Fruit fly (Drosophila melanogaster): ENCODE measurements around the gene Hsc70-4.

DNA sequence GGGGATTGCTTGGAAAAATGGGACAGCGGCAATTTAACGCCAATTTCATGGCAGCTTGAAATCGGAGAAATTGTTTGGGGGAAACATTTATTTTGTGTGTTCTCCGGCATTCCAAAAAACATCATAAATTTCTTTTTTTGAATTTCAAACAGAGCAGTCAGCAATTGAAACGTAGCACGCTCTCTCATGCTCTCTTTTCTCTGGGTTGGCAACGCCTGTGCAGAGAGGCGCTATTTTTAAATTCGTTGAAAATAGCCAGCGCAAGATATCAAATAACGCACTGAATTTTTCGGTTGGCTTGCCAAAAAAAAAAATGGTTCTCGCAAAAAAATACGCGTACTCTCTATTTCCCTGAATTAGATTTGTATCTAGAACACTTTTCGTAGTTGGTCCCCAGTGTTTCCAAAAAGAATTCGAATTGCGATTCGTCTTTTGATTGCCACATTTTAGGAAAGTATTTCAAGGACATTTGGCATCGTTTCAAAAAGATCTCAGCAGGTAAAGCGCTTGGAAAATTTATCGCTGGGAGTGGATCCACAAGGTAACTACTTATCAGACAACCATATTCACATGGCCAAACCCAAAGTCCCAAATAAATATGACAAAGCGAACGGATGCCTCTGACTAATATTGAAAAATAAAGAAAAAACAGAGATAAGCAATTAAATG, 43.7 kb downstream of the Hsc70-4 start:
- TF ChIP-seq CG8478 (optimal IDR thresholded peaks at IDR 0.05) (no peak), CTCF (optimal IDR thresholded peaks at IDR 0.05) (peak in 1 of 2 experiments; percentile 32)

All from S2 (cell line).